Fruit fly (Drosophila melanogaster) whole organism, embryonic: ENCODE results near the gene aln.

ENCODE experiments used
- ATbp ChIP-seq: fragments of 200-800 bp; sonication (Bioruptor generic); optimal IDR thresholded peaks from 2 replicates; lab custom pipeline; 2017; ENCODE audit warnings: missing biosample characterization, mild to moderate bottlenecking, missing genetic modification characterization, missing genetic modification reagents
- Ada2b ChIP-seq: fragments of 200-800 bp; sonication (Bioruptor generic); IDR thresholded peaks from 2 replicates; pipeline ENCODE4 v1.3.6; 2022; ENCODE audit warnings: missing biosample characterization, missing genetic modification characterization
- Antp ChIP-seq: fragments of 200-800 bp; sonication (Bioruptor generic); optimal IDR thresholded peaks from 3 replicates; lab custom pipeline; 2016; ENCODE audit warnings: missing biosample characterization, missing genetic modification characterization
- Asciz ChIP-seq: fragments of 200-800 bp; sonication (Bioruptor generic); optimal IDR thresholded peaks from 2 replicates; lab custom pipeline; 2017; ENCODE audit warnings: missing biosample characterization, mild to moderate bottlenecking, missing genetic modification characterization, missing genetic modification reagents
- B-H2 ChIP-seq: fragments of 200-800 bp; sonication (Bioruptor generic); optimal IDR thresholded peaks from 2 replicates; lab custom pipeline; 2018; ENCODE audit warnings: missing biosample characterization, mild to moderate bottlenecking, missing genetic modification characterization
- CG10462 ChIP-seq: fragments of 200-800 bp; sonication (Bioruptor generic); optimal IDR thresholded peaks from 2 replicates; lab custom pipeline; 2016; ENCODE audit warnings: missing biosample characterization, missing genetic modification characterization
- CG10543 ChIP-seq: fragments of 200-800 bp; sonication (Bioruptor generic); optimal IDR thresholded peaks from 3 replicates; lab custom pipeline; 2017; ENCODE audit warnings: missing biosample characterization, mild to moderate bottlenecking, missing genetic modification characterization, moderate library complexity
- CG12071 ChIP-seq: fragments of 200-800 bp; sonication (Bioruptor generic); optimal IDR thresholded peaks from 3 replicates; lab custom pipeline; 2018; ENCODE audit warnings: missing biosample characterization, mild to moderate bottlenecking, missing genetic modification characterization
- CG12219 ChIP-seq: fragments of 200-800 bp; sonication (Bioruptor generic); optimal IDR thresholded peaks from 3 replicates; lab custom pipeline; 2018; ENCODE audit warnings: missing biosample characterization, mild to moderate bottlenecking, missing genetic modification characterization
- CG13424 ChIP-seq: fragments of 200-800 bp; sonication (Bioruptor generic); optimal IDR thresholded peaks from 2 replicates; lab custom pipeline; 2019; ENCODE audit warnings: missing biosample characterization, mild to moderate bottlenecking, missing genetic modification characterization, moderate library complexity
- CG13894 ChIP-seq: fragments of 200-800 bp; sonication (Bioruptor generic); optimal IDR thresholded peaks from 3 replicates; lab custom pipeline; 2018; ENCODE audit warnings: missing biosample characterization, mild to moderate bottlenecking, missing genetic modification characterization, moderate library complexity
- CG15269 ChIP-seq: fragments of 200-800 bp; sonication (Bioruptor generic); optimal IDR thresholded peaks from 2 replicates; lab custom pipeline; 2018; ENCODE audit warnings: missing biosample characterization, mild to moderate bottlenecking, missing genetic modification characterization, moderate library complexity
- CG15601 ChIP-seq: fragments of 200-800 bp; sonication (Bioruptor generic); optimal IDR thresholded peaks from 3 replicates; lab custom pipeline; 2019; ENCODE audit warnings: missing biosample characterization, mild to moderate bottlenecking, missing genetic modification characterization, moderate library complexity
- CG17359 ChIP-seq: fragments of 200-800 bp; sonication (Bioruptor generic); optimal IDR thresholded peaks from 3 replicates; lab custom pipeline; 2018; ENCODE audit warnings: missing biosample characterization, mild to moderate bottlenecking, missing genetic modification characterization, moderate library complexity
- CG17385 ChIP-seq: fragments of 200-800 bp; sonication (Bioruptor generic); optimal IDR thresholded peaks from 3 replicates; lab custom pipeline; 2018; ENCODE audit warnings: missing biosample characterization, mild to moderate bottlenecking, missing genetic modification characterization
- CG17912 ChIP-seq: fragments of 200-800 bp; sonication (Bioruptor generic); optimal IDR thresholded peaks from 2 replicates; lab custom pipeline; 2018; ENCODE audit warnings: missing biosample characterization, mild to moderate bottlenecking, missing genetic modification characterization
- CG2678 ChIP-seq: fragments of 200-800 bp; sonication (Bioruptor generic); optimal IDR thresholded peaks from 3 replicates; lab custom pipeline; 2019; ENCODE audit warnings: missing biosample characterization, mild to moderate bottlenecking, missing genetic modification characterization, moderate library complexity
- CG31365 ChIP-seq: fragments of 200-800 bp; sonication (Bioruptor generic); optimal IDR thresholded peaks from 2 replicates; lab custom pipeline; 2018; ENCODE audit warnings: missing biosample characterization, mild to moderate bottlenecking, missing genetic modification characterization
- CG34376 ChIP-seq: fragments of 200-800 bp; sonication (Bioruptor generic); optimal IDR thresholded peaks from 2 replicates; lab custom pipeline; 2018; ENCODE audit warnings: missing biosample characterization, mild to moderate bottlenecking, missing genetic modification characterization
- CG4328 ChIP-seq: fragments of 200-800 bp; sonication (Bioruptor generic); optimal IDR thresholded peaks from 3 replicates; lab custom pipeline; 2017; ENCODE audit warnings: missing biosample characterization, missing genetic modification reagents, missing genetic modification characterization
- CG4707 ChIP-seq: fragments of 200-800 bp; sonication (Bioruptor generic); optimal IDR thresholded peaks from 2 replicates; lab custom pipeline; 2018; ENCODE audit warnings: missing biosample characterization, mild to moderate bottlenecking, missing genetic modification characterization, moderate library complexity
- CG5180 ChIP-seq: fragments of 200-800 bp; sonication (Bioruptor generic); optimal IDR thresholded peaks from 3 replicates; lab custom pipeline; 2017; ENCODE audit warnings: missing biosample characterization, missing genetic modification characterization, mild to moderate bottlenecking, moderate library complexity, missing genetic modification reagents
- CG7839 ChIP-seq: fragments of 200-800 bp; sonication (Bioruptor generic); optimal IDR thresholded peaks from 3 replicates; lab custom pipeline; 2018; ENCODE audit warnings: missing biosample characterization, mild to moderate bottlenecking, missing genetic modification characterization, moderate library complexity
- CG8765 ChIP-seq: fragments of 200-800 bp; sonication (Bioruptor generic); IDR thresholded peaks from 2 replicates; pipeline ENCODE4 v1.3.6; 2022; ENCODE audit warnings: missing biosample characterization, missing genetic modification characterization
- CG8924 ChIP-seq: fragments of 200-800 bp; optimal IDR thresholded peaks from 3 replicates; lab custom pipeline; 2019; ENCODE audit warnings: missing biosample characterization, mild to moderate bottlenecking, missing genetic modification characterization, moderate library complexity
- Camta ChIP-seq: fragments of 200-800 bp; sonication (Bioruptor generic); optimal IDR thresholded peaks from 2 replicates; lab custom pipeline; 2016; ENCODE audit warnings: missing biosample characterization, missing genetic modification characterization
- CrebB ChIP-seq: fragments of 200-800 bp; sonication (Bioruptor generic); optimal IDR thresholded peaks from 3 replicates; lab custom pipeline; 2018; ENCODE audit warnings: missing biosample characterization, mild to moderate bottlenecking, missing genetic modification characterization
- Fer2 ChIP-seq: fragments of 200-800 bp; sonication (Bioruptor generic); optimal IDR thresholded peaks from 2 replicates; lab custom pipeline; 2018; ENCODE audit warnings: missing biosample characterization, mild to moderate bottlenecking, missing genetic modification characterization, moderate library complexity
- HHEX ChIP-seq: fragments of 200-800 bp; sonication (Bioruptor generic); optimal IDR thresholded peaks from 3 replicates; lab custom pipeline; 2017; ENCODE audit warnings: missing biosample characterization, mild to moderate bottlenecking, missing genetic modification characterization, missing genetic modification reagents
- Hey ChIP-seq: fragments of 200-800 bp; sonication (Bioruptor generic); optimal IDR thresholded peaks from 3 replicates; lab custom pipeline; 2018; ENCODE audit warnings: missing biosample characterization, mild to moderate bottlenecking, missing genetic modification characterization
- HmgZ ChIP-seq: fragments of 200-800 bp; sonication (Bioruptor generic); optimal IDR thresholded peaks from 2 replicates; lab custom pipeline; 2018; ENCODE audit warnings: missing biosample characterization, mild to moderate bottlenecking, missing genetic modification characterization
- Hr51 ChIP-seq, 2 experiments: fragments of 200-800 bp; sonication (Bioruptor generic); optimal IDR thresholded peaks; 2 replicates in 1 of 2; 3 replicates in 1 of 2; lab custom pipeline; 2016 to 2018; ENCODE audit warnings: missing biosample characterization in 2 of 2, missing genetic modification characterization in 2 of 2, mild to moderate bottlenecking in 1 of 2, moderate library complexity in 1 of 2
- Med ChIP-seq: fragments of 200-800 bp; sonication (Bioruptor generic); peaks from one replicate; lab custom pipeline; 2016; ENCODE audit warnings: missing biosample characterization, missing genetic modification characterization, mild to moderate bottlenecking, inconsistent platforms, moderate library complexity
- Meics ChIP-seq: fragments of 200-800 bp; sonication (Bioruptor generic); optimal IDR thresholded peaks from 2 replicates; lab custom pipeline; 2017; ENCODE audit warnings: missing biosample characterization, mild to moderate bottlenecking, missing genetic modification characterization
- Sox100B ChIP-seq: fragments of 200-800 bp; sonication (Bioruptor generic); optimal IDR thresholded peaks from 3 replicates; lab custom pipeline; 2018; ENCODE audit warnings: missing biosample characterization, mild to moderate bottlenecking, missing genetic modification characterization
- Sox102F ChIP-seq: fragments of 200-800 bp; sonication (Bioruptor generic); optimal IDR thresholded peaks from 2 replicates; lab custom pipeline; 2018; ENCODE audit warnings: missing biosample characterization, mild to moderate bottlenecking, missing genetic modification characterization, moderate library complexity
- Vsx1 ChIP-seq: fragments of 200-800 bp; sonication (Bioruptor generic); optimal IDR thresholded peaks from 2 replicates; lab custom pipeline; 2017; ENCODE audit warnings: missing biosample characterization, mild to moderate bottlenecking, missing genetic modification characterization, missing genetic modification reagents
- caup ChIP-seq: fragments of 200-800 bp; sonication (Bioruptor generic); optimal IDR thresholded peaks from 3 replicates; lab custom pipeline; 2017; ENCODE audit warnings: missing biosample characterization, mild to moderate bottlenecking, missing genetic modification characterization, moderate library complexity; ENCODE audit not compliant: severe bottlenecking
- dmrt99B ChIP-seq: fragments of 200-800 bp; sonication (Bioruptor generic); optimal IDR thresholded peaks from 2 replicates; lab custom pipeline; 2018; ENCODE audit warnings: missing biosample characterization, mild to moderate bottlenecking, missing genetic modification characterization, moderate library complexity
- exex ChIP-seq: fragments of 200-800 bp; sonication (Bioruptor generic); optimal IDR thresholded peaks from 4 replicates; lab custom pipeline; 2018; ENCODE audit warnings: missing biosample characterization, mild to moderate bottlenecking, missing genetic modification characterization, moderate library complexity
- ind ChIP-seq: fragments of 200-800 bp; sonication (Bioruptor generic); optimal IDR thresholded peaks from 3 replicates; lab custom pipeline; 2016; ENCODE audit warnings: missing biosample characterization, missing genetic modification characterization
- lab ChIP-seq: fragments of 200-800 bp; sonication (Bioruptor generic); optimal IDR thresholded peaks from 3 replicates; lab custom pipeline; 2017; ENCODE audit warnings: missing biosample characterization, missing genetic modification characterization, mild to moderate bottlenecking, moderate library complexity, missing genetic modification reagents
- nau ChIP-seq: fragments of 200-800 bp; sonication (Bioruptor generic); optimal IDR thresholded peaks from 3 replicates; lab custom pipeline; 2017; ENCODE audit warnings: missing biosample characterization, mild to moderate bottlenecking, missing genetic modification characterization, missing genetic modification reagents
- odd ChIP-seq: fragments of 200-800 bp; sonication (Bioruptor generic); optimal IDR thresholded peaks from 2 replicates; lab custom pipeline; 2017; ENCODE audit warnings: missing biosample characterization, mild to moderate bottlenecking, missing genetic modification characterization
- run ChIP-seq: fragments of 200-800 bp; sonication (Bioruptor generic); optimal IDR thresholded peaks from 3 replicates; lab custom pipeline; 2018; ENCODE audit warnings: missing biosample characterization, mild to moderate bottlenecking, missing genetic modification characterization
- salm ChIP-seq: fragments of 200-800 bp; sonication (Bioruptor generic); optimal IDR thresholded peaks from 2 replicates; lab custom pipeline; 2018; ENCODE audit warnings: missing biosample characterization, mild to moderate bottlenecking, missing genetic modification characterization
- scrt ChIP-seq: fragments of 200-800 bp; sonication (Bioruptor generic); optimal IDR thresholded peaks from 2 replicates; lab custom pipeline; 2018; ENCODE audit warnings: missing biosample characterization, mild to moderate bottlenecking, missing genetic modification characterization, moderate library complexity
- sug ChIP-seq: fragments of 200-800 bp; optimal IDR thresholded peaks from 2 replicates; lab custom pipeline; 2019; ENCODE audit warnings: missing biosample characterization, mild to moderate bottlenecking, missing genetic modification characterization, moderate library complexity

aln gene

dm6 chr3L:960557-960956 lies 33.2 kb upstream of the aln start (continued):
- TF ChIP-seq nau (GFP tag; lab: Kevin White, UChicago) (peak; percentile 40), exex (peak; percentile 85), ATbp (GFP tag; lab: Kevin White, UChicago) (peak; percentile 25), lab (GFP tag; lab: Kevin White, UChicago) (peak; percentile 37), CG8765 (GFP tag; lab: Robert Waterston, UW) (no peak), CG17385 (GFP tag; lab: Kevin White, UChicago) (peak; percentile 27), CrebB (tag; lab: Kevin White, UChicago) (peak; percentile 6), Sox100B (GFP tag; lab: Kevin White, UChicago) (peak; percentile 34), Camta (GFP tag; lab: Kevin White, UChicago) (no peak), sug (peak; percentile 60), CG4328 (peak; percentile 6), Asciz (GFP tag; lab: Kevin White, UChicago) (peak; percentile 22), CG12071 (peak; percentile 74), B-H2 (GFP tag; lab: Kevin White, UChicago) (peak; percentile 55), CG7839 (tag; lab: Kevin White, UChicago) (peak; percentile 8), HHEX (GFP tag; lab: Kevin White, UChicago) (peak; percentile 33), Meics (peak; percentile 12), CG13894 (peak; percentile 28), CG34376 (GFP tag; lab: Kevin White, UChicago) (peak; percentile 13), Hey (tag; lab: Kevin White, UChicago) (peak; percentile 5), Hr51 (GFP tag; optimal IDR thresholded peaks at IDR 0.05; lab: Kevin White, UChicago) (peak in 1 of 2 experiments; percentile 55), CG10543 (GFP tag; lab: Kevin White, UChicago) (peak; percentile 22), CG31365 (tag; lab: Kevin White, UChicago) (peak; percentile 17), Ada2b (GFP tag; lab: Robert Waterston, UW) (no peak), CG15601 (tag; lab: Kevin White, UChicago) (no peak), caup (GFP tag; lab: Kevin White, UChicago) (peak; percentile 12), dmrt99B (tag; lab: Kevin White, UChicago) (peak; percentile 37), ind (GFP tag; lab: Kevin White, UChicago) (no peak), CG8924 (tag; lab: Kevin White, UChicago) (peak; percentile 25), HmgZ (tag; lab: Kevin White, UChicago) (peak; percentile 12), CG5180 (GFP tag; lab: Kevin White, UChicago) (peak; percentile 20), odd (GFP tag; lab: Kevin White, UChicago) (peak; percentile 56), run (peak; percentile 68), Sox102F (peak; percentile 18), Antp (GFP tag; lab: Kevin White, UChicago) (no peak), CG4707 (GFP tag; lab: Kevin White, UChicago) (peak; percentile 4), CG17359 (peak; percentile 9), scrt (peak; percentile 45), Fer2 (tag; lab: Kevin White, UChicago) (peak; percentile 39), CG10462 (no peak), Vsx1 (peak; percentile 23), salm (tag; lab: Kevin White, UChicago) (peak; percentile 39), CG17912 (GFP tag; lab: Kevin White, UChicago) (peak; percentile 42), CG2678 (peak; percentile 73), CG13424 (tag; lab: Kevin White, UChicago) (peak; percentile 46), CG15269 (tag; lab: Kevin White, UChicago) (peak; percentile 60), Med (peak; percentile 59), CG12219 (GFP tag; lab: Kevin White, UChicago) (peak; percentile 40)
